Worm (Caenorhabditis elegans) whole organism, early embryonic: ENCODE measurements around the gene sdz-18.

ENCODE experiments used
- flt-1 ChIP-seq: fragments of 200-800 bp; sonication (Bioruptor generic); IDR thresholded peaks from 2 replicates; pipeline ENCODE4 v1.3.6; 2022; ENCODE audit warnings: missing genetic modification characterization, missing compliant biosample characterization
- hmg-4 ChIP-seq: fragments of 200-800 bp; sonication (Bioruptor generic); optimal IDR thresholded peaks from 2 replicates; lab custom pipeline; 2018; ENCODE audit warnings: mild to moderate bottlenecking, missing genetic modification characterization, missing compliant biosample characterization
- hnd-1 ChIP-seq: sonication (generic microtip); optimal IDR thresholded peaks from 2 replicates; lab custom pipeline; 2016; ENCODE audit warnings: missing genetic modification characterization, missing compliant biosample characterization
- tra-4 ChIP-seq: sonication (generic microtip); optimal IDR thresholded peaks from 2 replicates; lab custom pipeline; 2017; ENCODE audit warnings: missing genetic modification characterization, missing compliant biosample characterization

ce11 chrII:1735145-1735544, 28.9 kb upstream of the sdz-18 start:
- TF ChIP-seq hmg-4 (GFP tag; lab: Kevin White, UChicago): no peak
- no peak for TF ChIP-seq tra-4 (tag; lab: Kevin White, UChicago)
- no peak for TF ChIP-seq flt-1 (GFP tag; lab: Robert Waterston, UW)
- no peak for TF ChIP-seq hnd-1
